Fruit fly (Drosophila melanogaster): ENCODE results near the gene CG42467.

DNA sequence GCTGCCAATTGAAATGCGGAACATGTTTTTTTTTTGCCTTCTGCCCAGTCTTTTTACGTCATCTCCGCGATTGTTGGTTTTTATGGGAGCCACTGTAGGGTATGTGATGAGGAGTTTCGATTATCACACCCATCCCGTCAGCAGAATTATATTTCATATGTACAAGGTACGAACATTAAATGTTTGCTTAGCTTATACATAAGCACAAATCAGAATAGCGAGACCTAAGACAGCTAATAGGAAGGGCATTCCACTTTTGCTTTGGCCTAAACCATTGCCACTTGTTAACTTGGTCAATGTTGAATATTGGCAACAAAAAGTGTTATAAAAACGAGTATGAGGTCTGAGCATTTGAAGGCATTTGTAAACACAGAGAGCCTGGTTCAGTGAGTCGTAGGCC, 2.2 kb downstream of the CG42467 start, which contains the start of gene CG2816:
- TF ChIP-seq CG31441 (GFP tag; IDR thresholded peaks at IDR 0.05) (no peak), CG7963 (GFP tag; IDR thresholded peaks at IDR 0.05; ENCODE audit: partially characterized antibody) (no peak), CG10543 (GFP tag; optimal IDR thresholded peaks at IDR 0.05) (peak; percentile 69), run (tag; optimal IDR thresholded peaks at IDR 0.05) (no peak), caup (GFP tag; optimal IDR thresholded peaks at IDR 0.05; ENCODE audit: severe bottlenecking) (peak; percentile 51), Dll (GFP tag; IDR thresholded peaks at IDR 0.05; ENCODE audit: partially characterized antibody) (no peak)

Measured in whole organism, embryonic.